Worm (Caenorhabditis elegans) whole organism, mixed stage, embryonic: ENCODE data around the gene C05C12.4.

Source experiments
- blmp-1 ChIP-seq: fragments of 150-350 bp; optimal IDR thresholded peaks from 2 replicates; lab custom pipeline; 2014; ENCODE audit warnings: missing biosample characterization, missing genetic modification characterization
- ceh-43 ChIP-seq: fragments of 200-800 bp; sonication (Bioruptor generic); optimal IDR thresholded peaks from 2 replicates; lab custom pipeline; 2018; ENCODE audit warnings: mild to moderate bottlenecking, missing genetic modification characterization, moderate library complexity, missing compliant biosample characterization
- ces-1 ChIP-seq: fragments of 150-350 bp; optimal IDR thresholded peaks from 2 replicates; lab custom pipeline; 2014; ENCODE audit warnings: missing biosample characterization, missing genetic modification reagents, missing genetic modification characterization
- hlh-1 ChIP-seq: fragments of 150-350 bp; optimal IDR thresholded peaks from 2 replicates; lab custom pipeline; 2014; ENCODE audit warnings: missing biosample characterization, missing genetic modification reagents, missing genetic modification characterization
- lin-13 ChIP-seq: fragments of 150-350 bp; optimal IDR thresholded peaks from 2 replicates; lab custom pipeline; 2014; ENCODE audit warnings: missing biosample characterization, missing genetic modification characterization
- lsy-2 ChIP-seq: fragments of 150-350 bp; optimal IDR thresholded peaks from 2 replicates; lab custom pipeline; 2014; ENCODE audit warnings: missing biosample characterization, missing genetic modification characterization
- mep-1 ChIP-seq: fragments of 150-350 bp; optimal IDR thresholded peaks from 2 replicates; lab custom pipeline; 2017; ENCODE audit warnings: missing biosample characterization, missing genetic modification reagents, missing genetic modification characterization, inconsistent platforms
- nhr-12 ChIP-seq: fragments of 150-350 bp; optimal IDR thresholded peaks from 2 replicates; lab custom pipeline; 2014; ENCODE audit warnings: missing biosample characterization, missing genetic modification characterization
- nhr-237 ChIP-seq: fragments of 150-350 bp; optimal IDR thresholded peaks from 2 replicates; lab custom pipeline; 2014; ENCODE audit warnings: missing biosample characterization, missing genetic modification characterization
- pha-4 ChIP-seq: fragments of 150-350 bp; optimal IDR thresholded peaks from 2 replicates; lab custom pipeline; 2018; ENCODE audit warnings: missing biosample characterization, missing genetic modification reagents, missing genetic modification characterization
- unc-62 ChIP-seq: fragments of 150-350 bp; optimal IDR thresholded peaks from 2 replicates; lab custom pipeline; 2014; ENCODE audit warnings: missing biosample characterization, missing genetic modification reagents, missing genetic modification characterization
- zip-8 ChIP-seq: fragments of 150-350 bp; optimal IDR thresholded peaks from 2 replicates; lab custom pipeline; 2014; ENCODE audit warnings: missing biosample characterization, missing genetic modification characterization
- ztf-11 ChIP-seq: fragments of 150-350 bp; optimal IDR thresholded peaks from 2 replicates; lab custom pipeline; 2014; ENCODE audit warnings: missing biosample characterization, missing genetic modification characterization

DNA sequence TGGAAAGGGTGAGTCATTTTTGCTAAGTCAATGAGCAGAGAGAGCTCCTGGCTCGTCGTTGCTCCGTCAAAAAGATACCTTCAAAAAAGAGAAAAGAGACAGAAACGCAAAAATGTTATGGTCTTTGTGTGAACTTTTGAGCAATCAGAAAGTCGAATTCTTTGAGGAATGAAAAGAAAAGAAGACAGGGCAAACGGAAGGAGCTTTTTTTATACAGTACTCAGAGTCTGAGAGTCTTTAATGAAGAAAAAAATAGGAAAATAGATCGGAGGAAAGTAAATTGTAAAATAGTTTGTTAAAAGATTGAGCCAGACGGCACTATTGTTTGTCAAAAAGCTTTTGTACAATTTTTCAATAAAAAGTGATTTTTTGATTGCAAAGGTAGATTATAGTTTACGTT lies 21.6 kb upstream of the C05C12.4 start:
- TF ChIP-seq unc-62 (GFP tag; lab: Kevin White, UChicago) (no peak), nhr-237 (tag; lab: Kevin White, UChicago) (no peak), pha-4 (tag; lab: Kevin White, UChicago) (no peak), lin-13 (tag; lab: Kevin White, UChicago) (no peak), mep-1 (tag; lab: Kevin White, UChicago) (no peak), hlh-1 (tag; lab: Kevin White, UChicago) (no peak), ces-1 (GFP tag; lab: Kevin White, UChicago) (no peak), ztf-11 (tag; lab: Kevin White, UChicago) (no peak), ceh-43 (GFP tag; lab: Kevin White, UChicago) (no peak), lsy-2 (tag; lab: Kevin White, UChicago) (no peak), blmp-1 (no peak), nhr-12 (tag; lab: Kevin White, UChicago) (no peak), zip-8 (tag; lab: Kevin White, UChicago) (no peak)
